Fruit fly (Drosophila melanogaster) whole organism, embryonic: ENCODE results near the gene CG11811.

ENCODE experiments used
- Abd-B ChIP-seq: fragments of 200-800 bp; sonication (Bioruptor generic); optimal IDR thresholded peaks from 2 replicates; lab custom pipeline; 2018; ENCODE audit warnings: missing biosample characterization, mild to moderate bottlenecking, missing genetic modification characterization, moderate library complexity
- Adf1 ChIP-seq: fragments of 200-800 bp; sonication (Bioruptor generic); IDR thresholded peaks from 2 replicates; pipeline ENCODE4 v1.3.6; 2022; ENCODE audit warnings: missing biosample characterization, missing genetic modification characterization
- Aef1 ChIP-seq: fragments of 200-800 bp; sonication (Bioruptor generic); IDR thresholded peaks from 3 replicates; pipeline ENCODE4 v1.3.6; 2022; ENCODE audit warnings: missing biosample characterization, missing genetic modification characterization
- B-H1 ChIP-seq: fragments of 200-800 bp; sonication (Bioruptor generic); IDR thresholded peaks from 3 replicates; pipeline ENCODE4 v1.3.6; 2022; ENCODE audit warnings: missing biosample characterization, missing genetic modification characterization
- BEAF-32 ChIP-seq: fragments of 200-800 bp; sonication (Bioruptor generic); optimal IDR thresholded peaks from 3 replicates; lab custom pipeline; 2017; ENCODE audit warnings: missing biosample characterization, missing genetic modification characterization, mild to moderate bottlenecking, moderate library complexity, missing genetic modification reagents
- BtbVII ChIP-seq: fragments of 200-800 bp; sonication (Bioruptor generic); optimal IDR thresholded peaks from 3 replicates; lab custom pipeline; 2017; ENCODE audit warnings: missing biosample characterization, mild to moderate bottlenecking, missing genetic modification characterization
- CG12391 ChIP-seq: fragments of 200-800 bp; sonication (Bioruptor generic); optimal IDR thresholded peaks from 3 replicates; lab custom pipeline; 2018; ENCODE audit warnings: missing biosample characterization, mild to moderate bottlenecking, missing genetic modification characterization, moderate library complexity
- CG13123 ChIP-seq: fragments of 200-800 bp; sonication (Bioruptor generic); optimal IDR thresholded peaks from 2 replicates; lab custom pipeline; 2016; ENCODE audit warnings: missing biosample characterization, missing genetic modification characterization
- CG13424 ChIP-seq: fragments of 200-800 bp; sonication (Bioruptor generic); optimal IDR thresholded peaks from 2 replicates; lab custom pipeline; 2019; ENCODE audit warnings: missing biosample characterization, mild to moderate bottlenecking, missing genetic modification characterization, moderate library complexity
- CG14050 ChIP-seq: fragments of 200-800 bp; sonication (Bioruptor generic); IDR thresholded peaks from 3 replicates; pipeline ENCODE4 v1.3.6; 2022; ENCODE audit warnings: missing biosample characterization, missing genetic modification characterization
- CG1602 ChIP-seq: fragments of 200-800 bp; sonication (Bioruptor generic); optimal IDR thresholded peaks from 3 replicates; lab custom pipeline; 2016; ENCODE audit warnings: missing biosample characterization, missing genetic modification characterization
- CG17186 ChIP-seq: fragments of 200-800 bp; sonication (Bioruptor generic); optimal IDR thresholded peaks from 3 replicates; lab custom pipeline; 2017; ENCODE audit warnings: missing biosample characterization, missing genetic modification reagents, missing genetic modification characterization
- CG18599 ChIP-seq: fragments of 200-800 bp; sonication (Bioruptor generic); optimal IDR thresholded peaks from 3 replicates; lab custom pipeline; 2017; ENCODE audit warnings: missing biosample characterization, missing genetic modification characterization, mild to moderate bottlenecking, moderate library complexity, missing genetic modification reagents
- CG2116 ChIP-seq: fragments of 200-800 bp; sonication (Bioruptor generic); optimal IDR thresholded peaks from 3 replicates; lab custom pipeline; 2018; ENCODE audit warnings: missing biosample characterization, mild to moderate bottlenecking, missing genetic modification characterization
- CG2889 ChIP-seq: fragments of 200-800 bp; sonication (Bioruptor generic); IDR thresholded peaks from 3 replicates; pipeline ENCODE4 v1.3.6; 2022; ENCODE audit warnings: missing biosample characterization, missing genetic modification characterization
- CG5180 ChIP-seq: fragments of 200-800 bp; sonication (Bioruptor generic); optimal IDR thresholded peaks from 3 replicates; lab custom pipeline; 2017; ENCODE audit warnings: missing biosample characterization, missing genetic modification characterization, mild to moderate bottlenecking, moderate library complexity, missing genetic modification reagents
- CG5953 ChIP-seq: fragments of 200-800 bp; sonication (Bioruptor generic); IDR thresholded peaks from 2 replicates; pipeline ENCODE4 v1.3.6; 2022; ENCODE audit warnings: missing biosample characterization, missing genetic modification characterization
- CG6683 ChIP-seq: fragments of 200-800 bp; sonication (Bioruptor generic); optimal IDR thresholded peaks from 2 replicates; lab custom pipeline; 2017; ENCODE audit warnings: missing biosample characterization, mild to moderate bottlenecking, missing genetic modification characterization, missing genetic modification reagents
- CG9932 ChIP-seq: fragments of 200-800 bp; sonication (Bioruptor generic); IDR thresholded peaks from 2 replicates; pipeline ENCODE4 v1.3.6; 2022; ENCODE audit warnings: missing biosample characterization, missing genetic modification characterization
- Chrac-16 ChIP-seq: fragments of 200-800 bp; sonication (Bioruptor generic); optimal IDR thresholded peaks from 3 replicates; lab custom pipeline; 2016; ENCODE audit warnings: missing biosample characterization, missing genetic modification characterization
- Drgx ChIP-seq: fragments of 200-800 bp; sonication (Bioruptor generic); IDR thresholded peaks from 2 replicates; pipeline ENCODE4 v1.3.6; 2022; ENCODE audit warnings: missing biosample characterization, missing genetic modification characterization
- Fer2 ChIP-seq: fragments of 200-800 bp; sonication (Bioruptor generic); optimal IDR thresholded peaks from 2 replicates; lab custom pipeline; 2018; ENCODE audit warnings: missing biosample characterization, mild to moderate bottlenecking, missing genetic modification characterization, moderate library complexity
- HLH3B ChIP-seq: fragments of 200-800 bp; sonication (Bioruptor generic); IDR thresholded peaks from 2 replicates; pipeline ENCODE4 v1.3.6; 2022; ENCODE audit warnings: missing biosample characterization, missing genetic modification characterization
- Hand ChIP-seq: fragments of 200-800 bp; sonication (Bioruptor generic); optimal IDR thresholded peaks from 2 replicates; lab custom pipeline; 2017; ENCODE audit warnings: mild to moderate bottlenecking, missing biosample characterization, missing genetic modification reagents, missing genetic modification characterization
- HmgZ ChIP-seq: fragments of 200-800 bp; sonication (Bioruptor generic); optimal IDR thresholded peaks from 2 replicates; lab custom pipeline; 2018; ENCODE audit warnings: missing biosample characterization, mild to moderate bottlenecking, missing genetic modification characterization
- Hmx ChIP-seq: fragments of 200-800 bp; sonication (Bioruptor generic); optimal IDR thresholded peaks from 2 replicates; lab custom pipeline; 2016; ENCODE audit warnings: missing biosample characterization, missing genetic modification characterization
- Lhr ChIP-seq: fragments of 200-800 bp; sonication (Bioruptor generic); optimal IDR thresholded peaks from 3 replicates; lab custom pipeline; 2017; ENCODE audit warnings: mild to moderate bottlenecking, missing biosample characterization, missing genetic modification reagents, missing genetic modification characterization
- MTF-1 ChIP-seq: fragments of 200-800 bp; sonication (Bioruptor generic); optimal IDR thresholded peaks from 2 replicates; lab custom pipeline; 2018; ENCODE audit warnings: missing biosample characterization, mild to moderate bottlenecking, missing genetic modification characterization, borderline replicate concordance
- Myb ChIP-seq: fragments of 200-800 bp; sonication (Bioruptor generic); optimal IDR thresholded peaks from 2 replicates; lab custom pipeline; 2016; ENCODE audit warnings: missing biosample characterization, missing genetic modification characterization
- aop ChIP-seq: fragments of 200-800 bp; sonication (Bioruptor generic); IDR thresholded peaks from 2 replicates; pipeline ENCODE4 v1.3.6; 2022; ENCODE audit warnings: missing biosample characterization, missing genetic modification characterization
- ara ChIP-seq: fragments of 200-800 bp; sonication (Bioruptor generic); IDR thresholded peaks from 2 replicates; pipeline ENCODE4 v1.3.6; 2022; ENCODE audit warnings: missing biosample characterization, missing genetic modification characterization
- bigmax ChIP-seq: fragments of 200-800 bp; sonication (Bioruptor generic); optimal IDR thresholded peaks from 2 replicates; lab custom pipeline; 2018; ENCODE audit warnings: missing biosample characterization, mild to moderate bottlenecking, missing genetic modification characterization
- cad ChIP-seq: fragments of >200 bp; optimal IDR thresholded peaks from 2 replicates; lab custom pipeline; 2017; ENCODE audit warnings: missing biosample characterization, missing genetic modification characterization
- cas ChIP-seq: fragments of 200-800 bp; sonication (Bioruptor generic); IDR thresholded peaks from 2 replicates; pipeline ENCODE4 v1.3.6; 2022; ENCODE audit warnings: missing biosample characterization, missing genetic modification characterization
- crp ChIP-seq, 2 experiments: fragments of 200-800 bp; sonication (Bioruptor generic); optimal IDR thresholded peaks; 2 replicates in 1 of 2; 3 replicates in 1 of 2; lab custom pipeline; 2017; ENCODE audit warnings: missing biosample characterization in 2 of 2, missing genetic modification characterization in 2 of 2, mild to moderate bottlenecking in 1 of 2, moderate library complexity in 1 of 2
- ham ChIP-seq: fragments of 200-800 bp; sonication (Bioruptor generic); IDR thresholded peaks from 2 replicates; pipeline ENCODE4 v1.3.6; 2022; ENCODE audit warnings: missing biosample characterization, missing genetic modification characterization
- jigr1 ChIP-seq: fragments of 200-800 bp; sonication (Bioruptor generic); IDR thresholded peaks from 3 replicates; pipeline ENCODE4 v1.3.6; 2022; ENCODE audit warnings: missing biosample characterization, missing genetic modification characterization
- lola ChIP-seq, 3 experiments: fragments of >200 bp in 2 of 3; fragments of 200-800 bp in 1 of 3; sonication (Bioruptor generic) in 1 of 3; optimal IDR thresholded peaks; 2 replicates each; lab custom pipeline; 2017 to 2019; ENCODE audit warnings: missing biosample characterization in 3 of 3, missing genetic modification characterization in 3 of 3, mild to moderate bottlenecking in 1 of 3, moderate library complexity in 1 of 3
- org-1 ChIP-seq: fragments of 200-800 bp; sonication (Bioruptor generic); optimal IDR thresholded peaks from 2 replicates; lab custom pipeline; 2017; ENCODE audit warnings: missing biosample characterization, missing genetic modification characterization
- run ChIP-seq: fragments of 200-800 bp; sonication (Bioruptor generic); optimal IDR thresholded peaks from 3 replicates; lab custom pipeline; 2018; ENCODE audit warnings: missing biosample characterization, mild to moderate bottlenecking, missing genetic modification characterization
- salm ChIP-seq: fragments of 200-800 bp; sonication (Bioruptor generic); optimal IDR thresholded peaks from 2 replicates; lab custom pipeline; 2018; ENCODE audit warnings: missing biosample characterization, mild to moderate bottlenecking, missing genetic modification characterization
- scrt ChIP-seq: fragments of 200-800 bp; sonication (Bioruptor generic); optimal IDR thresholded peaks from 2 replicates; lab custom pipeline; 2018; ENCODE audit warnings: missing biosample characterization, mild to moderate bottlenecking, missing genetic modification characterization, moderate library complexity
- slou ChIP-seq: fragments of 200-800 bp; sonication (Bioruptor generic); optimal IDR thresholded peaks from 3 replicates; lab custom pipeline; 2016; ENCODE audit warnings: missing biosample characterization, missing genetic modification characterization
- tap ChIP-seq: fragments of 200-800 bp; optimal IDR thresholded peaks from 3 replicates; lab custom pipeline; 2019; ENCODE audit warnings: missing biosample characterization, mild to moderate bottlenecking, missing genetic modification characterization, moderate library complexity
- tin ChIP-seq: fragments of 200-800 bp; sonication (Bioruptor generic); optimal IDR thresholded peaks from 3 replicates; lab custom pipeline; 2016; ENCODE audit warnings: missing biosample characterization, missing genetic modification characterization
- tna ChIP-seq: fragments of 200-800 bp; sonication (Bioruptor generic); IDR thresholded peaks from 2 replicates; pipeline ENCODE4 v1.3.6; 2022; ENCODE audit warnings: missing biosample characterization, missing genetic modification characterization; ENCODE audit not compliant: partially characterized antibody
- yki ChIP-seq: fragments of >200 bp; optimal IDR thresholded peaks from 3 replicates; lab custom pipeline; 2018
- zen ChIP-seq: fragments of 200-800 bp; sonication (Bioruptor generic); optimal IDR thresholded peaks from 3 replicates; lab custom pipeline; 2018; ENCODE audit warnings: missing biosample characterization, mild to moderate bottlenecking, missing genetic modification characterization, moderate library complexity
- zfh2 ChIP-seq: fragments of 200-800 bp; sonication (Bioruptor generic); optimal IDR thresholded peaks from 2 replicates; lab custom pipeline; 2016; ENCODE audit warnings: missing biosample characterization, missing genetic modification characterization

The CG11811 gene

DNA sequence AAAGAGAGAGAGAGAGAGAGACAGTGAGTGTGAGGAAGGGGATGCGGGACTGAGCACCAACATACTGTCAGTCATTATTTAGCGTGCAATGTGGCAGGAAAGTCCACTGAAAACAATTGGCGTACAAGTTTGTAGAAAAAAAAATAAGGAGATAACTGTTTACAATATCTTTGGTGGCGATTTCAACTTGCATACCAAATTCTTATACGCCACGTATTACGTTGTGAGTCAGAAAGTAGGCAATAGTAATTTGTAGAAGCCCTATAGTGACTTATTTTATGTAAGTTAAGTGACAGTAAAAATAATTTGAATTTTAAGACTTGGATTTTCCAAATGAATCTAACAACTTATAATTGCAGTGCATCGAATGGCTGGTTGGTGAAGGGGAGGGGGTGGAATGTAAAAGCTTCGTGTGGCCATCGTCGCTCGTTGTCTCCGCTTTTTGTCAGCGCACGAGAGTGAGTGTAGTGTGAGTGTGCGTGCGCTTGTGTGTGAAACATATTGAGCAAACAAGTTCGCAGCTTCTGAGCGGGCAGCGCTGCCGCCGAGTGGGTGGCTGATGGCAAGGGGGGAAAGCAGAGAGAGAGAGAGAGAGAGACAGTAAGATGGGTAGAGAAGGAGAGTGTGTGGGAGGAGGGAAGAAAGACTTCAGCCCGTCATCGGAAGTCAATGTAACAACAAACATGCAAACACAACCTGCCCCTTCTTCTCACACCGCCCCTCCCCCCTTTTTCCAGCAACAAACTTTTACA is 49.0 kb downstream of the CG11811 start (continued):
- peak; percentile 94 for TF ChIP-seq CG6683 (GFP tag; lab: Kevin White, UChicago)
- peak; percentile 89 for TF ChIP-seq CG1602 (GFP tag; lab: Kevin White, UChicago)
- TF ChIP-seq Adf1 (GFP tag; lab: Robert Waterston, UW) = peak; percentile 98
- peak; percentile 95 for TF ChIP-seq jigr1 (GFP tag; lab: Robert Waterston, UW)
- peak; percentile 91 for TF ChIP-seq CG13424 (tag; lab: Kevin White, UChicago)
- TF ChIP-seq Aef1 (GFP tag; lab: Robert Waterston, UW) = peak; percentile 92
- peak; percentile 66 for TF ChIP-seq MTF-1
- peak; percentile 97 for TF ChIP-seq slou (GFP tag; lab: Kevin White, UChicago)
- TF ChIP-seq salm (tag; lab: Kevin White, UChicago) = peak; percentile 73
- peak; percentile 74 for TF ChIP-seq ham (GFP tag; lab: Robert Waterston, UW)
- TF ChIP-seq Chrac-16 (GFP tag; lab: Kevin White, UChicago) = peak; percentile 84
- TF ChIP-seq BEAF-32 (GFP tag; lab: Kevin White, UChicago) = no peak
- TF ChIP-seq CG9932 (GFP tag; lab: Robert Waterston, UW) = peak; percentile 79
- TF ChIP-seq CG17186 = peak; percentile 68
- peak; percentile 77 for TF ChIP-seq Hmx
- peak; percentile 88 for TF ChIP-seq Hand (GFP tag; lab: Kevin White, UChicago)
- peak; percentile 80 for TF ChIP-seq HmgZ (tag; lab: Kevin White, UChicago)
- TF ChIP-seq CG13123 = peak; percentile 69
- peak; percentile 94 for TF ChIP-seq HLH3B (GFP tag; lab: Robert Waterston, UW)
- peak; percentile 82 for TF ChIP-seq scrt
- peak; percentile 95 for TF ChIP-seq Abd-B
- peak; percentile 94 for TF ChIP-seq tin
- TF ChIP-seq Fer2 = peak; percentile 40
- peak; percentile 72; the same call in 2 of the 3 replicates for TF ChIP-seq CG2889 (GFP tag; lab: Robert Waterston, UW)
- peak; percentile 79 for TF ChIP-seq CG14050 (GFP tag; lab: Robert Waterston, UW)
- no peak for TF ChIP-seq bigmax (GFP tag; lab: Kevin White, UChicago)
- peak in 1 of 2 experiments; percentile 55 for TF ChIP-seq crp (GFP tag; optimal IDR thresholded peaks at IDR 0.05; lab: Kevin White, UChicago)
- TF ChIP-seq lola (GFP tag; optimal IDR thresholded peaks at IDR 0.05; lab: Kevin White, UChicago) = peak in 1 of 3 experiments; percentile 82
- peak; percentile 96 for TF ChIP-seq BtbVII (GFP tag; lab: Kevin White, UChicago)
- no peak for TF ChIP-seq tna (GFP tag; lab: Robert Waterston, UW)
- TF ChIP-seq ara = peak; percentile 77
- TF ChIP-seq run = peak; percentile 74
- peak; percentile 44 for TF ChIP-seq CG2116 (GFP tag; lab: Kevin White, UChicago)
- TF ChIP-seq B-H1 (GFP tag; lab: Robert Waterston, UW) = peak; percentile 90
- peak; percentile 85 for TF ChIP-seq Myb
- peak; percentile 95 for TF ChIP-seq Drgx (GFP tag; lab: Robert Waterston, UW)
- peak; percentile 90 for TF ChIP-seq CG12391 (tag; lab: Kevin White, UChicago)
- peak; percentile 95 for TF ChIP-seq tap (tag; lab: Kevin White, UChicago)
- TF ChIP-seq CG5180 (GFP tag; lab: Kevin White, UChicago) = peak; percentile 97
- no peak for TF ChIP-seq cad
- 0 out of 2 replicates have a peak, but pooled peaks have one; percentile 56 for TF ChIP-seq cas (GFP tag; lab: Robert Waterston, UW)
- peak; percentile 61 for TF ChIP-seq yki (lab: Kevin White, UChicago)
- peak; percentile 88 for TF ChIP-seq zfh2 (GFP tag; lab: Kevin White, UChicago)
- TF ChIP-seq Lhr (GFP tag; lab: Kevin White, UChicago) = peak; percentile 70
- TF ChIP-seq CG5953 (GFP tag; lab: Robert Waterston, UW) = peak; percentile 70; the same call in 1 of the 2 replicates
- TF ChIP-seq CG18599 (GFP tag; lab: Kevin White, UChicago) = peak; percentile 98
- TF ChIP-seq zen (tag; lab: Kevin White, UChicago) = peak; percentile 76
- peak; percentile 92 for TF ChIP-seq aop (GFP tag; lab: Robert Waterston, UW)
- TF ChIP-seq org-1 (GFP tag; lab: Kevin White, UChicago) = peak; percentile 93
